Worm (Caenorhabditis elegans) whole organism, mixed stage, embryonic: ENCODE results near the gene dnj-25.

Experiments used
- hlh-1 ChIP-seq: fragments of 150-350 bp; optimal IDR thresholded peaks from 2 replicates; lab custom pipeline; 2014; ENCODE audit warnings: missing biosample characterization, missing genetic modification reagents, missing genetic modification characterization
- lin-13 ChIP-seq: fragments of 150-350 bp; optimal IDR thresholded peaks from 2 replicates; lab custom pipeline; 2014; ENCODE audit warnings: missing biosample characterization, missing genetic modification characterization
- mep-1 ChIP-seq: fragments of 150-350 bp; optimal IDR thresholded peaks from 2 replicates; lab custom pipeline; 2017; ENCODE audit warnings: missing biosample characterization, missing genetic modification reagents, missing genetic modification characterization, inconsistent platforms
- nhr-2 ChIP-seq: fragments of 150-350 bp; optimal IDR thresholded peaks from 2 replicates; lab custom pipeline; 2014; ENCODE audit warnings: missing biosample characterization, missing genetic modification characterization
- nhr-237 ChIP-seq: fragments of 150-350 bp; optimal IDR thresholded peaks from 2 replicates; lab custom pipeline; 2014; ENCODE audit warnings: missing biosample characterization, missing genetic modification characterization
- nhr-76 ChIP-seq: sonication (generic microtip); optimal IDR thresholded peaks from 2 replicates; lab custom pipeline; 2017; ENCODE audit warnings: missing biosample characterization, missing genetic modification characterization
- pha-4 ChIP-seq: fragments of 150-350 bp; optimal IDR thresholded peaks from 2 replicates; lab custom pipeline; 2018; ENCODE audit warnings: missing biosample characterization, missing genetic modification reagents, missing genetic modification characterization
- unc-62 ChIP-seq: fragments of 150-350 bp; optimal IDR thresholded peaks from 2 replicates; lab custom pipeline; 2014; ENCODE audit warnings: missing biosample characterization, missing genetic modification reagents, missing genetic modification characterization

- no peak for TF ChIP-seq nhr-2 (tag; lab: Kevin White, UChicago)
- no peak for TF ChIP-seq pha-4
- TF ChIP-seq hlh-1 (tag; lab: Kevin White, UChicago), result no peak
- TF ChIP-seq lin-13 (tag; lab: Kevin White, UChicago), result no peak
- TF ChIP-seq nhr-237, result no peak
- no peak for TF ChIP-seq nhr-76 (tag; lab: Kevin White, UChicago)
- TF ChIP-seq mep-1 (tag; lab: Kevin White, UChicago), result no peak
- no peak for TF ChIP-seq unc-62
Measured at ce11 chrV:20792371-20792890, 48.3 kb upstream of the dnj-25 start, which contains the start of gene Y44A6D.3.
